Fruit fly (Drosophila melanogaster): ENCODE results near the gene CG1233.

- TF ChIP-seq cic (GFP tag; optimal IDR thresholded peaks at IDR 0.05), result no peak
- TF ChIP-seq kay (GFP tag; ENCODE audit: borderline replicate concordance), result no peak
- no peak for TF ChIP-seq tj (GFP tag; optimal IDR thresholded peaks at IDR 0.05)
- no peak for TF ChIP-seq CG7101 (tag; optimal IDR thresholded peaks at IDR 0.05)
- no peak for TF ChIP-seq CG7045 (GFP tag; optimal IDR thresholded peaks at IDR 0.05)
- no peak for TF ChIP-seq CG1620 (GFP tag; optimal IDR thresholded peaks at IDR 0.05)
Observed at dm6 chr3L:329153-329698, 32.0 kb upstream of the CG1233 start.
